Worm (Caenorhabditis elegans): ENCODE results near the gene tba-7.

DNA sequence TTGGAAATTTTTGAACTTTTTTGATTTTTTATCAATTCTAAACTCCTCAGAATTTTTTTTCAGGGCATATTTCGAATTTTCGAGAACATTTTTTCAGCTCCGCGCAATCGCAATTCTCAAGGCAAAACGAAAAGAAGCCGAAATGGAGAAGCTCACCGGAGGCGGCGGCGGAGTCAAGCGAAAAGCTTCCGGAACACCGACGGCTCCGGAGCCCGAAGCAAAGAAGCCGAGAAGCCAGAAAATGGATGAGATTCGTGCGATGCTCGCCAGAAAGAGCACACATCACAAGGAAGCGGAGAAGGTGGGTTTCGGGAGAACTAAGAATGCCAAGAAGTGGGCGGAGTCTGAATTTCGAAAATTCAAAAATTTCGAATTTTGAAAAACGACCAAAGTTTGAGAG, 47.5 kb downstream of the tba-7 start:
- TF ChIP-seq lin-11 (tag; optimal IDR thresholded peaks at IDR 0.05) = no peak
- TF ChIP-seq F13H6.1 (tag; optimal IDR thresholded peaks at IDR 0.05) = no peak

All from whole organism, L2 larva.